Fruit fly (Drosophila melanogaster): ENCODE data around the gene Task6.

Gene Task6

dm6 chr3R:13699350-13699749, 25.0 kb upstream of the Task6 start (continued):
- TF ChIP-seq Pdp1 (GFP tag; optimal IDR thresholded peaks at IDR 0.05), result no peak
- no peak for TF ChIP-seq mirr (GFP tag; optimal IDR thresholded peaks at IDR 0.05)
- TF ChIP-seq crp (GFP tag; optimal IDR thresholded peaks at IDR 0.05), result peak; percentile 41 to 92
- TF ChIP-seq slp2 (GFP tag; optimal IDR thresholded peaks at IDR 0.05), result no peak
- no peak for TF ChIP-seq Optix (GFP tag; IDR thresholded peaks at IDR 0.05)
- no peak for TF ChIP-seq CG11696 (GFP tag; IDR thresholded peaks at IDR 0.05)
- TF ChIP-seq kah (GFP tag; optimal IDR thresholded peaks at IDR 0.05), result no peak
- TF ChIP-seq run (tag; optimal IDR thresholded peaks at IDR 0.05), result no peak
- TF ChIP-seq MESR4 (GFP tag; optimal IDR thresholded peaks at IDR 0.05), result peak; percentile 47
- TF ChIP-seq ap (GFP tag; IDR thresholded peaks at IDR 0.05), result no peak
- TF ChIP-seq MBD-R2 (GFP tag; IDR thresholded peaks at IDR 0.05), result peak; percentile 86
- no peak for TF ChIP-seq CG11093 (GFP tag; IDR thresholded peaks at IDR 0.05)
- TF ChIP-seq Usf (GFP tag; optimal IDR thresholded peaks at IDR 0.05), result no peak
- peak; percentile 31 for TF ChIP-seq Dp (GFP tag; optimal IDR thresholded peaks at IDR 0.05)
- peak; percentile 91 for TF ChIP-seq Myb (GFP tag; optimal IDR thresholded peaks at IDR 0.05)
- TF ChIP-seq wek (GFP tag; optimal IDR thresholded peaks at IDR 0.05), result no peak
- 0 out of 2 replicates have a peak, but pooled peaks have one; percentile 17 for TF ChIP-seq nerfin-2 (GFP tag; IDR thresholded peaks at IDR 0.05; ENCODE audit: partially characterized antibody)

- TF ChIP-seq Fer3 (tag; optimal IDR thresholded peaks at IDR 0.05), result no peak
- no peak for TF ChIP-seq Hmx (GFP tag; optimal IDR thresholded peaks at IDR 0.05)
- no peak for TF ChIP-seq CG6791 (GFP tag; IDR thresholded peaks at IDR 0.05; ENCODE audit: partially characterized antibody)
- no peak for TF ChIP-seq Dfd (GFP tag; optimal IDR thresholded peaks at IDR 0.05)
- TF ChIP-seq vfl (GFP tag; optimal IDR thresholded peaks at IDR 0.05), result no peak
- TF ChIP-seq CG42726 (GFP tag; IDR thresholded peaks at IDR 0.05; ENCODE audit: partially characterized antibody), result no peak
Measured at dm6 chr3R:13693753-13694152, 19.4 kb upstream of the Task6 start, which contains the start of gene CG14367. TSS of gene CG14367 (plus strand) at chr3R:13694053.

DNA sequence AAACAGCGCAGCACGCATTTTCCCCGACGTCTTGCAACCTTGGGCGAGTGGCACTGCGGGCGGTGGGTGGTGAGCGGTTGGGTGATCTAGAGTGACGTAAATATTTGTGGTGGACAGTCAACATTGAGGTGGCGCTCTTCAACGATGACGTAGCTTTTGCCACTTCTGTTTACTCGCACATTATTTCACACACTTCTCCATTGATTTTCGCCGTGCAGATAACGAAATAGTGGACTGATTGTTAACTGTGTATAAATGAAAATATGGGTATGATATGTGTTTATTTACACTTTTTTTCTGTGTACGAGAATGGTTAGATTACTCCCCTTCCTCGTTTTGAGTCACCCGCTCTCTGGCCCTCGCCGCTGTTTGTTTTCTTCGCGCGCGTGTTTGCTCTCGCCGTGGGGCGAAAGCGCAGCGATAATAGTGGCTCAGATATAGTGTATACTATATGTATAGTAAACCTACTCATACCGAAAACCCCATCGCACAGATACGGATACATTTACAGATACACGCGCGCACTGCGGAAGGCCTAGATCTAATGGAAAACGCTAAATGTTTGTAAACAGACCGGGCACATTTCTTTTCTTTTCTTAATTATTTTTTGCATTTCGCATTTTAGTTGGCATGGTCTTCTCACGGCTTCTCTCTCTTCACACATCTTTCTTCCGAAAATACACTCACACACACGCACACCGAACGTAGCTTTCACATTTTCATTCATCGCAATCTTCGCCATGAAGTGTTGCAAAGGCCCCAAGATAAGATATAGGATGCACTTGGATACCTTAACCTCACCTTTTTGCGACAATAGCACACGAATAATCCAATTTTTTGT, 12.2 kb upstream of the Task6 start, which contains the start of gene omd:
Gene omd, minus strand, starts transcription at position 840 of the 841 bp plus-strand sequence.
- TF ChIP-seq cad (GFP tag; optimal IDR thresholded peaks at IDR 0.05) (no peak), Awh (GFP tag; IDR thresholded peaks at IDR 0.05) (peak; percentile 61; the same call in 1 of the 2 replicates), CG11695 (GFP tag; IDR thresholded peaks at IDR 0.05) (peak; percentile 37; the same call in 1 of the 3 replicates), ems (GFP tag; optimal IDR thresholded peaks at IDR 0.05) (peak; percentile 26), CG10543 (GFP tag; optimal IDR thresholded peaks at IDR 0.05) (peak; percentile 83), repo (GFP tag; optimal IDR thresholded peaks at IDR 0.05) (peak; percentile 25), chn (GFP tag; optimal IDR thresholded peaks at IDR 0.05) (peak; percentile 43), CG33557 (GFP tag; optimal IDR thresholded peaks at IDR 0.05) (peak; percentile 65), yki (optimal IDR thresholded peaks at IDR 0.05) (no peak), en (GFP tag; optimal IDR thresholded peaks at IDR 0.05) (peak; percentile 52), pita (GFP tag; optimal IDR thresholded peaks at IDR 0.05) (no peak), Mes4 (GFP tag; optimal IDR thresholded peaks at IDR 0.05) (peak; percentile 45), h (optimal IDR thresholded peaks at IDR 0.05) (no peak), Dp (GFP tag; optimal IDR thresholded peaks at IDR 0.05) (peak; percentile 9), fd3F (GFP tag; optimal IDR thresholded peaks at IDR 0.05) (no peak), Adf1 (GFP tag; IDR thresholded peaks at IDR 0.05) (peak; percentile 51; the same call in 1 of the 2 replicates), shn (GFP tag; optimal IDR thresholded peaks at IDR 0.05) (peak; percentile 39), bigmax (GFP tag; optimal IDR thresholded peaks at IDR 0.05) (no peak), trem (tag; optimal IDR thresholded peaks at IDR 0.05) (peak; percentile 11), stc (GFP tag; IDR thresholded peaks at IDR 0.05) (no peak), CG10654 (GFP tag; optimal IDR thresholded peaks at IDR 0.05) (peak; percentile 5), Hr3 (GFP tag; optimal IDR thresholded peaks at IDR 0.05) (peak; percentile 25), CG14667 (GFP tag; IDR thresholded peaks at IDR 0.05) (no peak), CG17568 (GFP tag; optimal IDR thresholded peaks at IDR 0.05) (no peak), eyg (GFP tag; optimal IDR thresholded peaks at IDR 0.05) (peak; percentile 69), pum (GFP tag; optimal IDR thresholded peaks at IDR 0.05) (peak; percentile 23), Pdp1 (GFP tag; optimal IDR thresholded peaks at IDR 0.05) (peak; percentile 43 to 83)
